Worm (Caenorhabditis elegans): Measurements from ENCODE around the gene srbc-13.

- TF ChIP-seq unc-39 (tag; optimal IDR thresholded peaks at IDR 0.05) (no peak), pha-4 (tag; optimal IDR thresholded peaks at IDR 0.05) (no peak), elt-3 (tag; optimal IDR thresholded peaks at IDR 0.05) (no peak), elt-1 (tag; optimal IDR thresholded peaks at IDR 0.05; ENCODE audit: borderline replicate concordance, insufficient read depth) (no peak)
Measured at ce11 chrV:826097-826496, 21.5 kb upstream of the srbc-13 start, which contains the start of gene F41H8.2.

Data from whole organism, mixed stage, embryonic.